Worm (Caenorhabditis elegans): ENCODE measurements around the gene str-102.

ce11 chrV:15377903-15378302, 6.9 kb upstream of the str-102 start, which contains the start of gene srh-122:
- TF ChIP-seq fkh-10 (GFP tag; optimal IDR thresholded peaks at IDR 0.05), result no peak
- no peak for TF ChIP-seq ceh-28 (tag; optimal IDR thresholded peaks at IDR 0.05)
- no peak for TF ChIP-seq ZK546.5 (tag; optimal IDR thresholded peaks at IDR 0.05)
- no peak for TF ChIP-seq lin-39 (tag; optimal IDR thresholded peaks at IDR 0.05)

Data from whole organism, L3 larva.